Worm (Caenorhabditis elegans): Measurements from ENCODE around the gene scp-1.

Gene scp-1

DNA sequence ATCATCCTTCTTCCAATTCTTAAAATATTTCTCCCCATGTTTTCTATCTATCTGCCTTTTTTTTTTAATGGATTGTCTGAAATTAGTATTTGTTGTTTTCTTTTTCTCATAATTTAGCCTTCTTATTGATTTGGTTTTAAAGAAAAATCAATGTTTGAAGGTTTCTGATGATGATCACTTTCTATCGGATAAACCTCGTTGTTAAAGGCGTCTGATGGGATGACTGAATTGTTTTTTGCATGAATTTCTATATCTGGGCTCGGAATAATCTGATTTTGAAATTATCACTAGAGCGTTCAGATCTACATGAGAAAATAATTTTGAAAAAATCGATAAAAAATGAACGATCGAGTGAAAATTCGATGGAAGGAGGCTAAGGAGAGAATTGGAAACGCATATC lies at the start of gene scp-1:
Gene scp-1, plus strand, starts transcription at position 301 of the 400 bp plus-strand sequence.
- no peak for TF ChIP-seq unc-62 (GFP tag; optimal IDR thresholded peaks at IDR 0.05)

- no peak for TF ChIP-seq unc-62 (GFP tag; optimal IDR thresholded peaks at IDR 0.05)
Observed at ce11 chrII:9284358-9285170, 49.2 kb upstream of the scp-1 start.

- no peak for TF ChIP-seq unc-62 (GFP tag; optimal IDR thresholded peaks at IDR 0.05)
Observed at ce11 chrII:9285171-9286025, 48.4 kb upstream of the scp-1 start, which contains the start of gene mtrr-1. TSS of gene mtrr-1 (plus strand) at chrII:9285975.

ce11 chrII:9289127-9289526 lies 44.7 kb upstream of the scp-1 start:
- no peak for TF ChIP-seq unc-62 (GFP tag; optimal IDR thresholded peaks at IDR 0.05)

- no peak for TF ChIP-seq unc-62 (GFP tag; optimal IDR thresholded peaks at IDR 0.05)
Observed at ce11 chrII:9291632-9292031, 42.2 kb upstream of the scp-1 start, which contains the start of gene acs-7. TSS of gene acs-7 (plus strand) at chrII:9292017.

DNA sequence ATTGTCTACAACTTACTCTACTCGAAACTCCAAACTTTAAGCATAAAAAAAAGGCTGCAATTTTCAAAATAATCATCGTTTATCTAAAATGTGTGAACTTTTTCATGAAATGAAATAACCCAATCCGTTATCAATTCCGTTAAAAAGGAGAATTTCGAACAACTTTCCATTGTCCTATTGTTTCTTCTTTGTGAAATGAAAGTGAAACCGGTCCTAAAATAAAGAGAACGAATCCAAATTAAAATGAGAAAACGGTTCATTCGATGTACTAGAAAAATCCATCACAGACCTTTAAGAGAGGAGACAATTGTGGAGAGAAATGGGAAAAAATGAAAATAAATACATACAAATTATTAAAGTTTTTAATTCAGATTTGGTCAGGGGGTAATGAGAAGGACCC lies 38.1 kb upstream of the scp-1 start, which contains the start of gene C01G6.9:
Gene C01G6.9, minus strand, starts transcription at position 141 of the 400 bp plus-strand sequence.
- TF ChIP-seq unc-62 (GFP tag; optimal IDR thresholded peaks at IDR 0.05): no peak

ce11 chrII:9299679-9300078 lies 34.1 kb upstream of the scp-1 start:
- TF ChIP-seq unc-62 (GFP tag; optimal IDR thresholded peaks at IDR 0.05): no peak

DNA sequence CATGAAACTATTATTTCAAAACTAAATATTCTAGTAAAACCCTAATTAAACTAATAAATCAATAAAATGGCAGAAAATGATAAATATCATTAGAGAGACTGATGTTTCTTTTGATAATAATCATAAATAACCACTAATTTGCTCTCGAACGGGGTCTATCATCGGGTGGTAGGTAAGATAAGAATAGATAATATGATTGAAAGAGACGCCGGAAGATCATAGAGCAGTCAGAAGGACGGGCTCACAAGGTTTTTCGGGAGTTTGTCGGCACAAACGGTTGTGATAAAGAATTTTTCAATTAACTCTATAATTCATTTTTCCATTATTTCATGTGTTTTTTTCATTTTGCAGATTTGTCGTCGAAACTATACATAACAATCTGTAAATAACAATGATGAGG lies 32.7 kb upstream of the scp-1 start:
- TF ChIP-seq unc-62 (GFP tag; optimal IDR thresholded peaks at IDR 0.05): no peak

ce11 chrII:9303545-9303944 lies 30.3 kb upstream of the scp-1 start:
- TF ChIP-seq unc-62 (GFP tag; optimal IDR thresholded peaks at IDR 0.05): no peak

DNA sequence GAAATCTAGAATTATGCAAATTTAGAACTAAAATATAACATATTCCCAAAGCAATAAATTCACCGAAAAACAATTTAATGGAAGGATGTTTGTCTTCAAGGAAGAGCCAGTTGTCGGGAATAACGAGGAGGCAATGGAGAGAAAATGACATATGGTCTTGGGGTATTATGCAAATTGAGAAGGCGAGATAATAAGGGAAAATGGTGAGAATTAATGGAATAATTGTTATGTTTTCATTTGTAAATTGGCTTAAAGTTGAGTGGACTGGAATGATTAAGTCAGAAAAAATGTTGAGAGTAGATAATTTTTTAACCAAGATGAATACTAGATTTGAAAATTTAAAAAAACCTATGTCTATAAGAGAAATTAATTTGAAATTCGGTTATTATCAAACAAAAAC lies 29.0 kb upstream of the scp-1 start:
- no peak for TF ChIP-seq unc-62 (GFP tag; optimal IDR thresholded peaks at IDR 0.05)

- TF ChIP-seq unc-62 (GFP tag; optimal IDR thresholded peaks at IDR 0.05): no peak
Observed at ce11 chrII:9305575-9305974, 28.2 kb upstream of the scp-1 start.

DNA sequence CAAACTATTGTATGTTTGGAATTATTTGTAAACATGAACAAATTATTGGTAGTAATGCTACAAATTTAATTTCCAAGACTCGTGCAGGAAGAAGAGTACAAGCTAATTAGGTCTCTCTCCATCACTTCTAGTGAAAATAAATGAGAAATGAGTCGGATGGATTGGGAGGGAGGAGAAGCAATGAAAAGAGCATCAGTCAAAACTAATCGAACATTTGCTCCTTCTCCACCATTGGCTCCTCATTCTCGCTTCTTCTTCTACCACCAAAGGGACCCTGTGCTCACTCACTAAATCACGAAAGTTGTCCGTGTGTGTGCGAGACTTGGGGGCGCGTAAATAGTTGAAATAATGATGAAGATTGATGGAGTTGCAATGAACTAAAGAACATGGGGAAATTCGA lies 27.0 kb upstream of the scp-1 start:
- no peak for TF ChIP-seq unc-62 (GFP tag; optimal IDR thresholded peaks at IDR 0.05)

DNA sequence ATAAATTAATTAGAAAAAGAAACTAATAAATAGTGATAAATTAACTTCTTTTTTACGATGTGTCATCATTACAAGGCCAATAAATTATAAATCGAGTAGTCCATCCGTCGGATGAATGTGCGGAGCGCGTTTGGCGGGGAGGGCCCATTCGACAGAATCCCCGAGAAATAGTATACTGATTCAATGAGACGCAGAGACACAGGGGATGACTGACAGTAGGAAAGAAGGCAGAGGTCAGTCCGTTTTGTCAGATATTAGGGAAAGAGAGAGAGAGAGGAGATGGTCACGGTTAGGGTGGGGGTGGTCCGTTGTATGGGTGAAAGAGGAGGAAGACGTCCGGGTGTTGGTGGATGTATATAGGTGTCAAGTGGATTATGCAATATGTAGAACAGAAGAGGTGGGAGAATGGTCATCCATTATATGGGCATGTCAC lies 25.2 kb upstream of the scp-1 start:
- TF ChIP-seq unc-62 (GFP tag; optimal IDR thresholded peaks at IDR 0.05): no peak

- TF ChIP-seq unc-62 (GFP tag; optimal IDR thresholded peaks at IDR 0.05): no peak
Observed at ce11 chrII:9310204-9310603, 23.6 kb upstream of the scp-1 start, which contains the start of gene cam-1. TSS of gene cam-1 (minus strand) at chrII:9310304.

DNA sequence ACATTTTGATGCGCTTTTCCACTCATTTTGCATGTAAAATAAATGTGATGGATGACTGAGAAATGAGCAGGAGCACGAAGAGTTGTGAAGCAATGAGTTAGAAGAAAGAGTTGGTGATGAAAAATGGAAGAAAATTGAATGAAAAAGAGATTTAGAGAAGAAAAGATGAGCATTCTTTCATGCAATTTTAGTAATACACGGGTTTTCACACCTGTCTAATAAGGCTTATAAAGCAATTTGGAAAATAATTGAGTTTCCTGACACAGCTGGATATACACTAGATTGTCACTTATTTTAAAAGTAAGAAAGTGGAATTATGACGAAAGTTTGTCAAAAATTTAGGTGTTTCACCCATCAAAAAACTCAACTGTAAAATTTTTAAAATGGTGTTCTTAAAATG lies 23.0 kb upstream of the scp-1 start:
- no peak for TF ChIP-seq unc-62 (GFP tag; optimal IDR thresholded peaks at IDR 0.05)

DNA sequence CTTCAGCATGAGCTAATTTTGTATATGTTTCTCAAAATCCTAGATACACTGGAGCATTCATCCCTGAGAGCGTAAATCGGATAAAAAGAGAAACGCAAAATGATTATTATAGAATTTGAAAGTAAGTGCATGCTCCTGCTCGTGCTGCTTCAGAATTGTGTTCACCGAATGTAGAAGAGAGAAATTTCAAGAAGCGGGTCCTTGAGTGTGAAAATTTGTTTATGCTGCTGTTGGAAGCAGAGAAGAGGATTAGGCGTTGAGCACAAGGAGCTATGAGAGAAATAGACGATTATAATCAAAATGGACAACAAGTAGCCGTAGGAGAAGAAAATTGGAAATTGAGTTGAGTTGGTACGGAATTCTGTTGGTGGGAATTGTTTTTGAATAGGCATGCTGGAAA lies 22.1 kb upstream of the scp-1 start:
- no peak for TF ChIP-seq unc-62 (GFP tag; optimal IDR thresholded peaks at IDR 0.05)

All from whole organism, dauer.